Fruit fly (Drosophila melanogaster) whole organism, pupa: ENCODE measurements around the gene Cht11.
A peak's percentile ranks its signal among the peaks of the same experiment; 100 is the strongest.

Experiments used
- CG10348 ChIP-seq: fragments of 200-800 bp; sonication (Bioruptor generic); IDR thresholded peaks from 2 replicates; pipeline ENCODE4 v1.3.6; 2022; ENCODE audit warnings: missing biosample characterization, missing genetic modification characterization
- CG12605 ChIP-seq: fragments of 200-800 bp; sonication (Bioruptor generic); IDR thresholded peaks from 2 replicates; pipeline ENCODE4 v1.3.6; 2022; ENCODE audit warnings: missing biosample characterization, missing genetic modification characterization
- CG13204 ChIP-seq: fragments of 200-800 bp; sonication (Bioruptor generic); optimal IDR thresholded peaks from 2 replicates; lab custom pipeline; 2018; ENCODE audit warnings: missing biosample characterization, mild to moderate bottlenecking, missing genetic modification characterization, moderate library complexity
- CG14655 ChIP-seq: fragments of 200-800 bp; sonication (Bioruptor generic); optimal IDR thresholded peaks from 3 replicates; lab custom pipeline; 2017; ENCODE audit warnings: mild to moderate bottlenecking, missing biosample characterization, missing genetic modification reagents, missing genetic modification characterization
- CG15710 ChIP-seq: fragments of 200-800 bp; sonication (Bioruptor generic); optimal IDR thresholded peaks from 2 replicates; lab custom pipeline; 2018; ENCODE audit warnings: missing biosample characterization, mild to moderate bottlenecking, missing genetic modification characterization, moderate library complexity
- CG17806 ChIP-seq: fragments of 200-800 bp; sonication (Bioruptor generic); optimal IDR thresholded peaks from 2 replicates; lab custom pipeline; 2018; ENCODE audit warnings: missing biosample characterization, mild to moderate bottlenecking, missing genetic modification characterization, moderate library complexity
- CG32121 ChIP-seq: fragments of 200-800 bp; sonication (Bioruptor generic); IDR thresholded peaks from 2 replicates; pipeline ENCODE4 v1.3.6; 2022; ENCODE audit warnings: missing biosample characterization, missing genetic modification characterization
- CG34367 ChIP-seq: fragments of 200-800 bp; sonication (Bioruptor generic); optimal IDR thresholded peaks from 2 replicates; lab custom pipeline; 2018; ENCODE audit warnings: missing biosample characterization, mild to moderate bottlenecking, missing genetic modification characterization
- CG4496 ChIP-seq: fragments of 200-800 bp; sonication (Bioruptor generic); IDR thresholded peaks from 3 replicates; pipeline ENCODE4 v1.3.6; 2022; ENCODE audit warnings: missing biosample characterization, missing genetic modification characterization
- CG8159 ChIP-seq: fragments of 200-800 bp; sonication (Bioruptor generic); optimal IDR thresholded peaks from 3 replicates; lab custom pipeline; 2018; ENCODE audit warnings: missing biosample characterization, mild to moderate bottlenecking, missing genetic modification characterization, moderate library complexity
- CG8301 ChIP-seq: fragments of 200-800 bp; sonication (Bioruptor generic); optimal IDR thresholded peaks from 2 replicates; lab custom pipeline; 2018; ENCODE audit warnings: missing biosample characterization, mild to moderate bottlenecking, missing genetic modification characterization
- CG9948 ChIP-seq: fragments of 200-800 bp; sonication (Bioruptor generic); optimal IDR thresholded peaks from 2 replicates; lab custom pipeline; 2018; ENCODE audit warnings: missing biosample characterization, mild to moderate bottlenecking, missing genetic modification characterization, moderate library complexity
- D1 ChIP-seq: fragments of 200-800 bp; sonication (Bioruptor generic); optimal IDR thresholded peaks from 2 replicates; lab custom pipeline; 2018; ENCODE audit warnings: missing biosample characterization, mild to moderate bottlenecking, missing genetic modification characterization, moderate library complexity
- EcR ChIP-seq: fragments of 200-800 bp; sonication (Bioruptor generic); optimal IDR thresholded peaks from 3 replicates; lab custom pipeline; 2019; ENCODE audit warnings: missing biosample characterization, missing genetic modification characterization, mild to moderate bottlenecking, moderate library complexity, missing genetic modification reagents
- Ets98B ChIP-seq: fragments of 200-800 bp; sonication (Bioruptor generic); IDR thresholded peaks from 2 replicates; pipeline ENCODE4 v1.3.6; 2022; ENCODE audit warnings: missing biosample characterization, missing genetic modification characterization
- Pif1A ChIP-seq: fragments of 200-800 bp; sonication (Bioruptor generic); optimal IDR thresholded peaks from 3 replicates; lab custom pipeline; 2016; ENCODE audit warnings: missing biosample characterization, missing genetic modification characterization
- Pif1B ChIP-seq: fragments of 200-800 bp; sonication (Bioruptor generic); optimal IDR thresholded peaks from 3 replicates; lab custom pipeline; 2016; ENCODE audit warnings: missing biosample characterization, missing genetic modification characterization
- Snoo ChIP-seq: fragments of 200-800 bp; sonication (Bioruptor generic); optimal IDR thresholded peaks from 3 replicates; lab custom pipeline; 2017; ENCODE audit warnings: missing biosample characterization, mild to moderate bottlenecking, missing genetic modification characterization, inconsistent platforms
- fd96Ca ChIP-seq: fragments of 200-800 bp; sonication (Bioruptor generic); IDR thresholded peaks from 3 replicates; pipeline ENCODE4 v1.3.6; 2022; ENCODE audit warnings: missing biosample characterization, missing genetic modification characterization
- gl ChIP-seq: fragments of 200-800 bp; sonication (Bioruptor generic); optimal IDR thresholded peaks from 2 replicates; lab custom pipeline; 2018; ENCODE audit warnings: missing biosample characterization, mild to moderate bottlenecking, missing genetic modification characterization
- rn ChIP-seq: fragments of 200-800 bp; sonication (Bioruptor generic); IDR thresholded peaks from 2 replicates; pipeline ENCODE4 v1.3.6; 2022; ENCODE audit warnings: missing biosample characterization, missing genetic modification characterization

Cht11 gene

dm6 chrX:6849178-6849956 is at the start of gene Cht11, which contains the start of gene CG4558:
Gene Cht11 (minus strand): TSS chrX:6849517.
Gene CG4558 (plus strand): TSS chrX:6849770.
- TF ChIP-seq CG12605 (GFP tag; lab: Robert Waterston, UW) (peak; percentile 86), gl (peak; percentile 12), CG32121 (GFP tag; lab: Robert Waterston, UW) (peak; percentile 81), D1 (no peak), rn (GFP tag; lab: Robert Waterston, UW) (peak; percentile 64), EcR (GFP tag; lab: Kevin White, UChicago) (peak; percentile 92), Pif1B (GFP tag; lab: Kevin White, UChicago) (peak; percentile 66), CG8301 (tag; lab: Kevin White, UChicago) (peak; percentile 76), CG13204 (GFP tag; lab: Kevin White, UChicago) (peak; percentile 41), CG34367 (peak; percentile 68), fd96Ca (peak; percentile 73; the same call in 1 of the 3 replicates), CG17806 (peak; percentile 72), CG9948 (peak; percentile 72), Pif1A (peak; percentile 75), Snoo (peak; percentile 73), CG8159 (tag; lab: Kevin White, UChicago) (peak; percentile 83), CG10348 (peak; percentile 40; the same call in 1 of the 2 replicates), CG15710 (tag; lab: Kevin White, UChicago) (peak; percentile 81), Ets98B (GFP tag; lab: Robert Waterston, UW) (peak; percentile 78), CG14655 (GFP tag; lab: Kevin White, UChicago) (peak; percentile 88), CG4496 (GFP tag; lab: Robert Waterston, UW) (peak; percentile 88)

dm6 chrX:6898147-6898546 is 48.8 kb upstream of the Cht11 start:
- TF ChIP-seq CG32121 (GFP tag; lab: Robert Waterston, UW) (0 out of 2 replicates have a peak, but pooled peaks have one; percentile 14), CG13204 (GFP tag; lab: Kevin White, UChicago) (no peak)

DNA sequence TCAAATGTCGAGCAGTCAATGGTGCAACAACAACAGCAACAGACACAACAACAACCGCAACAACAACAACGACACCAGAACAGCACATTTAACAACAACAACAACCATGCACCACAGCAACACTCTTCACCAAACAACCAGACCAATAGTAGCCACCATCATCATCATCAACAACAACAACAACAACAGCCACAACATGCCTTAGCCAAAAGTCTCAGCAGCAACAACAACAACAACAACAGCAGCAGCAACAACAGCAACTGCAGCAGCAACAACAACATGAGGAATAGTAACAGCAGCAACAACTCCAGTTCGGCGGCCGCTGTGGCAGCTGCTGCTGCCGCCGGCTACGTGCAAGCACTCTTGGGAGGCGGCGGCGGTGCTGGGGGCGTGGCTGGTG is 27.0 kb upstream of the Cht11 start:
- TF ChIP-seq CG13204 (GFP tag; lab: Kevin White, UChicago) (peak; percentile 3), CG17806 (no peak), gl (no peak), Snoo (no peak), Pif1A (no peak), CG8159 (tag; lab: Kevin White, UChicago) (no peak), fd96Ca (no peak), CG4496 (GFP tag; lab: Robert Waterston, UW) (no peak)

dm6 chrX:6875773-6876172 is 26.5 kb upstream of the Cht11 start:
- TF ChIP-seq CG10348, result no peak
- TF ChIP-seq CG17806, result no peak
- TF ChIP-seq D1, result no peak
- TF ChIP-seq Pif1B (GFP tag; lab: Kevin White, UChicago), result no peak
- no peak for TF ChIP-seq CG15710 (tag; lab: Kevin White, UChicago)
- TF ChIP-seq CG8301 (tag; lab: Kevin White, UChicago), result no peak
- no peak for TF ChIP-seq gl
- TF ChIP-seq Pif1A, result no peak

dm6 chrX:6874918-6875454 is 25.7 kb upstream of the Cht11 start:
- TF ChIP-seq D1 (no peak), CG15710 (tag; lab: Kevin White, UChicago) (peak; percentile 3), EcR (GFP tag; lab: Kevin White, UChicago) (peak; percentile 3), Pif1B (GFP tag; lab: Kevin White, UChicago) (no peak)

DNA sequence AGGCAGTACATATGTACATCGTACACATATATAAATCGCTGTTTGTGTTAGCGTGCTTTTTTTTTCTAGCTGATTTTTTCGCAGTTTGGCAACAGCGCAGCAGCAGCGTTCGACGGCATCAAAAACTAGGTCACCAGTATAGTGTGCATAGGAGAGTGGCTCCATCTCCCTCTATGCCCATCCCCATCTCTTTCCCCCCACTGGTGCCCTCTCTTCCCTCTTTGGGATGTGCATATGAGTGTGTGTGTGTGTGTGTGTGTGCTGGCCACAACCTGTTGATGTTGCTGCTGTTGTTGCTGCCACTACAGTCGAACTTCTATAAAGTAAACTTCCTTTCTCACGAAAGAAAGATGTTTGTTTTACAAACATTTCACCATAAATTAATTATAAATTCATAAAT is 22.4 kb upstream of the Cht11 start:
- TF ChIP-seq rn (GFP tag; lab: Robert Waterston, UW), result no peak
- TF ChIP-seq CG12605 (GFP tag; lab: Robert Waterston, UW), result 0 out of 2 replicates have a peak, but pooled peaks have one; percentile 17

DNA sequence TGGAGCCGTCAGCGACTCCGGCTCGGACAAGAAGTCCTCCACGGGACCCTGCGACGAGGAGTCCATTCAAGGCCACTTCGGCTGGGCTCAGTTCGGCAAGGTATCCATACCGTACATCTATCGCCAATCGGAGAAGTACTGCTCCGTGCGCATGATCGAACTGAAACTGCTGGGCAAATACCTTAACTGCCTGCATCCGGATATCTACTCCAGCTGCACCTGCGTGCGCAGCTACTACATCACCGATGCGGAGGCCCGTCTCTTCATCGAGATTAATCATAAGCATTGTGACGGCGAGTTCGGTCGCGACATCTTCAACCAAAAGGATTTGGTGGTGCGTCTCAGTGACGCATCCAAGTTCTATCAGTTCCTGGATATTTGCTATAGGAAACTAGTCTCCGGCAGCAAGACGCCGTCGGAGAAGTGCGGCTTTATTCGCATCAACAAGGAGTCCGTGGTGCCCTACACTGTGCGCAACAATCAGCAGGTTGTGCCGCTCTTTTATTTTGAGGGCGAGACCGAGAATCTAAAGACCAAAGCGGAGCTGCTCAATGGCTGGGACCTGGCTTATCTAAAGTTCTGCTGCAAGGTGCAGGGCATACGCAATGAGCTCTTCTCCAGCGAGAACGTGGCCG is 20.6 kb upstream of the Cht11 start:
- TF ChIP-seq CG34367 (no peak), Snoo (no peak), EcR (GFP tag; lab: Kevin White, UChicago) (no peak), CG15710 (tag; lab: Kevin White, UChicago) (no peak), CG8159 (tag; lab: Kevin White, UChicago) (no peak), fd96Ca (no peak), Ets98B (GFP tag; lab: Robert Waterston, UW) (no peak), Pif1B (GFP tag; lab: Kevin White, UChicago) (no peak), CG4496 (GFP tag; lab: Robert Waterston, UW) (no peak), rn (GFP tag; lab: Robert Waterston, UW) (no peak), CG17806 (no peak), CG12605 (GFP tag; lab: Robert Waterston, UW) (no peak), CG14655 (GFP tag; lab: Kevin White, UChicago) (no peak)
